Fruit fly (Drosophila melanogaster): Measurements from ENCODE around the gene dah.

DNA sequence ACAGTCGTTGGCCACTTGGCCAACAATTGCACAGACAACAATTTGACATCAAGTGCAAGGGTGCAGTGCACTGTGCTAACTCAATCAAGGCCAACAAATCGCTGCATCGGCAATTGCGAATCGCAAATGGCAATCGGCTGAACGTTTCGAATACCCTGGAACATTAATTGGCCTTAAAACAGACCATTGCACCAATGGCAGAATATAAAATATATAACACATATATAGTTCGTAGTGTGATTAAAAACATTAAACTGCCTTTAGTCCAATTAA is 15.3 kb upstream of the dah start:
- no peak for TF ChIP-seq Hr78 (GFP tag; optimal IDR thresholded peaks at IDR 0.05)
- TF ChIP-seq usp (GFP tag; optimal IDR thresholded peaks at IDR 0.05): no peak
- TF ChIP-seq Jra (GFP tag; optimal IDR thresholded peaks at IDR 0.05): no peak
- TF ChIP-seq pan (optimal IDR thresholded peaks at IDR 0.05): no peak
- no peak for TF ChIP-seq h (GFP tag; optimal IDR thresholded peaks at IDR 0.05)
- no peak for TF ChIP-seq Hnf4 (GFP tag; optimal IDR thresholded peaks at IDR 0.05)
- no peak for TF ChIP-seq woc (GFP tag; optimal IDR thresholded peaks at IDR 0.05)
- no peak for TF ChIP-seq Dfd (GFP tag; optimal IDR thresholded peaks at IDR 0.05)
